Worm (Caenorhabditis elegans): ENCODE data around the gene lact-8.

The lact-8 gene

ce11 chrV:11041499-11041898 lies 51.9 kb downstream of the lact-8 start, which contains the start of gene C45B11.5:
Gene C45B11.5 (plus strand): TSS chrV:11041799.
- no peak for TF ChIP-seq unc-62 (GFP tag; optimal IDR thresholded peaks at IDR 0.05)

All from whole organism, dauer.